Fruit fly (Drosophila melanogaster) whole organism, embryonic: Measurements from ENCODE around the gene CG43993.

Experiments used
- Atf-2 ChIP-seq: fragments of 200-800 bp; sonication (Bioruptor generic); optimal IDR thresholded peaks from 2 replicates; lab custom pipeline; 2016; ENCODE audit warnings: missing biosample characterization, missing genetic modification characterization
- Bdp1 ChIP-seq: fragments of 200-800 bp; sonication (Bioruptor generic); optimal IDR thresholded peaks from 3 replicates; lab custom pipeline; 2016; ENCODE audit warnings: missing biosample characterization, missing genetic modification characterization
- CG3726 ChIP-seq: fragments of 200-800 bp; sonication (Bioruptor generic); IDR thresholded peaks from 3 replicates; pipeline ENCODE4, ENCODE4 v1.3.6; 2022; ENCODE audit warnings: missing biosample characterization, missing genetic modification characterization
- CG42726 ChIP-seq: fragments of 200-800 bp; sonication (Bioruptor generic); IDR thresholded peaks from 2 replicates; pipeline ENCODE4 v1.3.6; 2022; ENCODE audit warnings: missing biosample characterization, missing genetic modification characterization; ENCODE audit not compliant: partially characterized antibody
- CG5245 ChIP-seq: fragments of 200-800 bp; sonication (Bioruptor generic); optimal IDR thresholded peaks from 3 replicates; lab custom pipeline; 2016; ENCODE audit warnings: missing biosample characterization, missing genetic modification characterization
- Deaf1 ChIP-seq: fragments of 200-800 bp; optimal IDR thresholded peaks from 3 replicates; lab custom pipeline; 2019; ENCODE audit warnings: missing biosample characterization, mild to moderate bottlenecking, missing genetic modification characterization, moderate library complexity
- aop ChIP-seq: fragments of 200-800 bp; sonication (Bioruptor generic); IDR thresholded peaks from 2 replicates; pipeline ENCODE4 v1.3.6; 2022; ENCODE audit warnings: missing biosample characterization, missing genetic modification characterization
- ci ChIP-seq: fragments of 200-800 bp; sonication (Bioruptor generic); IDR thresholded peaks from 3 replicates; pipeline ENCODE4 v1.3.6; 2022; ENCODE audit warnings: missing biosample characterization, missing genetic modification characterization
- da ChIP-seq: fragments of 200-800 bp; sonication (Bioruptor generic); optimal IDR thresholded peaks from 2 replicates; lab custom pipeline; 2016; ENCODE audit warnings: missing biosample characterization, missing genetic modification characterization
- psq ChIP-seq: fragments of 200-800 bp; sonication (Bioruptor generic); optimal IDR thresholded peaks from 2 replicates; lab custom pipeline; 2017; ENCODE audit warnings: missing biosample characterization, missing genetic modification characterization
- pum ChIP-seq: fragments of 200-800 bp; sonication (Bioruptor generic); optimal IDR thresholded peaks from 2 replicates; lab custom pipeline; 2016; ENCODE audit warnings: missing biosample characterization, missing genetic modification characterization

dm6 chr3L:12076312-12076711 is 44.0 kb downstream of the CG43993 start:
- TF ChIP-seq pum (GFP tag; lab: Kevin White, UChicago) (no peak), ci (GFP tag; lab: Robert Waterston, UW) (no peak), CG5245 (GFP tag; lab: Kevin White, UChicago) (no peak), psq (GFP tag; lab: Kevin White, UChicago) (no peak), Bdp1 (GFP tag; lab: Kevin White, UChicago) (no peak), CG3726 (no peak), Atf-2 (GFP tag; lab: Kevin White, UChicago) (no peak), da (no peak), Deaf1 (tag; lab: Kevin White, UChicago) (no peak), aop (GFP tag; lab: Robert Waterston, UW) (no peak), CG42726 (GFP tag; lab: Robert Waterston, UW) (no peak)
